Worm (Caenorhabditis elegans) whole organism, early embryonic: Measurements from ENCODE around the gene let-754.

ENCODE experiments used
- B0310.2 ChIP-seq: sonication (generic microtip); optimal IDR thresholded peaks from 2 replicates; lab custom pipeline; 2016; ENCODE audit warnings: mild to moderate bottlenecking, missing genetic modification characterization, missing compliant biosample characterization
- aly-1 ChIP-seq: sonication (generic microtip); optimal IDR thresholded peaks from 2 replicates; lab custom pipeline; 2016; ENCODE audit warnings: missing genetic modification characterization, missing compliant biosample characterization
- ama-1 ChIP-seq: fragments of 150-350 bp; optimal IDR thresholded peaks from 2 replicates; lab custom pipeline; 2014
- ceh-36 ChIP-seq: sonication (generic microtip); optimal IDR thresholded peaks from 2 replicates; lab custom pipeline; 2016; ENCODE audit warnings: missing genetic modification characterization, inconsistent platforms, missing compliant biosample characterization
- ets-7 ChIP-seq: sonication (generic microtip); optimal IDR thresholded peaks from 2 replicates; lab custom pipeline; 2016; ENCODE audit warnings: missing genotype, missing genetic modification characterization, missing compliant biosample characterization
- flt-1 ChIP-seq: fragments of 200-800 bp; sonication (Bioruptor generic); IDR thresholded peaks from 2 replicates; pipeline ENCODE4 v1.3.6; 2022; ENCODE audit warnings: missing genetic modification characterization, missing compliant biosample characterization
- hmbx-1 ChIP-seq: sonication (generic microtip); optimal IDR thresholded peaks from 2 replicates; lab custom pipeline; 2016; ENCODE audit warnings: mild to moderate bottlenecking, missing genetic modification characterization, missing compliant biosample characterization
- hmg-4 ChIP-seq: fragments of 200-800 bp; sonication (Bioruptor generic); optimal IDR thresholded peaks from 2 replicates; lab custom pipeline; 2018; ENCODE audit warnings: mild to moderate bottlenecking, missing genetic modification characterization, missing compliant biosample characterization
- hnd-1 ChIP-seq: sonication (generic microtip); optimal IDR thresholded peaks from 2 replicates; lab custom pipeline; 2016; ENCODE audit warnings: missing genetic modification characterization, missing compliant biosample characterization
- pes-1 ChIP-seq: fragments of 200-800 bp; sonication (Bioruptor generic); IDR thresholded peaks from 2 replicates; pipeline ENCODE4 v1.3.6; 2022; ENCODE audit warnings: missing genetic modification reagents, missing genetic modification characterization, missing compliant biosample characterization
- scrt-1 ChIP-seq: fragments of 200-800 bp; sonication (Bioruptor generic); IDR thresholded peaks from 2 replicates; pipeline ENCODE4 v1.3.6; 2022; ENCODE audit warnings: missing genetic modification characterization, missing compliant biosample characterization
- sea-1 ChIP-seq: fragments of 200-800 bp; sonication (Bioruptor generic); conservative IDR thresholded peaks from 2 replicates; pipeline ENCODE4 v1.3.6; 2022; ENCODE audit warnings: missing genetic modification characterization, missing compliant biosample characterization
- tbx-37 ChIP-seq: fragments of 200-800 bp; sonication (Bioruptor generic); conservative IDR thresholded peaks from 2 replicates; pipeline ENCODE4 v1.3.6; 2022; ENCODE audit warnings: missing genetic modification reagents, missing genetic modification characterization, missing compliant biosample characterization
- tra-4 ChIP-seq: sonication (generic microtip); optimal IDR thresholded peaks from 2 replicates; lab custom pipeline; 2017; ENCODE audit warnings: missing genetic modification characterization, missing compliant biosample characterization

ce11 chrIII:7953208-7953607, at the start of gene let-754:
- TF ChIP-seq ets-7 (tag; lab: Kevin White, UChicago) (no peak), ama-1 (lab: Kevin White, UChicago) (no peak), B0310.2 (tag; lab: Kevin White, UChicago) (no peak), ceh-36 (no peak), tbx-37 (no peak), flt-1 (no peak), tra-4 (tag; lab: Kevin White, UChicago) (no peak), hmbx-1 (no peak), hmg-4 (GFP tag; lab: Kevin White, UChicago) (no peak), sea-1 (GFP tag; lab: Robert Waterston, UW) (no peak), aly-1 (no peak), hnd-1 (tag; lab: Kevin White, UChicago) (no peak), pes-1 (GFP tag; lab: Robert Waterston, UW) (no peak), scrt-1 (GFP tag; lab: Robert Waterston, UW) (no peak)
